Worm (Caenorhabditis elegans) whole organism, L1 larva: ENCODE data around the gene sre-37.

ENCODE experiments used
- fkh-10 ChIP-seq: sonication (generic microtip); optimal IDR thresholded peaks from 2 replicates; lab custom pipeline; 2017; ENCODE audit warnings: missing biosample characterization, missing genetic modification reagents, missing genetic modification characterization
- fos-1 ChIP-seq: fragments of 150-350 bp; optimal IDR thresholded peaks from 2 replicates; lab custom pipeline; 2014; ENCODE audit warnings: missing biosample characterization, missing genetic modification characterization
- lin-15B ChIP-seq: fragments of 150-350 bp; sonication (generic microtip); optimal IDR thresholded peaks from 3 replicates; lab custom pipeline; 2014; ENCODE audit warnings: missing biosample characterization, missing genetic modification characterization
- nhr-11 ChIP-seq: fragments of 150-350 bp; optimal IDR thresholded peaks from 2 replicates; lab custom pipeline; 2014; ENCODE audit warnings: missing biosample characterization, missing genetic modification characterization
- nhr-237 ChIP-seq: fragments of 150-350 bp; optimal IDR thresholded peaks from 2 replicates; lab custom pipeline; 2014; ENCODE audit warnings: missing biosample characterization, missing genetic modification characterization
- nhr-77 ChIP-seq: fragments of 150-350 bp; optimal IDR thresholded peaks from 2 replicates; lab custom pipeline; 2014; ENCODE audit warnings: missing biosample characterization, missing genetic modification characterization
- pqm-1 ChIP-seq: sonication (generic microtip); optimal IDR thresholded peaks from 3 replicates; lab custom pipeline; 2017; ENCODE audit warnings: missing biosample characterization, missing genetic modification characterization
- skn-1 ChIP-seq: fragments of 150-350 bp; optimal IDR thresholded peaks from 2 replicates; lab custom pipeline; 2014; ENCODE audit warnings: missing biosample characterization, missing genetic modification characterization

DNA sequence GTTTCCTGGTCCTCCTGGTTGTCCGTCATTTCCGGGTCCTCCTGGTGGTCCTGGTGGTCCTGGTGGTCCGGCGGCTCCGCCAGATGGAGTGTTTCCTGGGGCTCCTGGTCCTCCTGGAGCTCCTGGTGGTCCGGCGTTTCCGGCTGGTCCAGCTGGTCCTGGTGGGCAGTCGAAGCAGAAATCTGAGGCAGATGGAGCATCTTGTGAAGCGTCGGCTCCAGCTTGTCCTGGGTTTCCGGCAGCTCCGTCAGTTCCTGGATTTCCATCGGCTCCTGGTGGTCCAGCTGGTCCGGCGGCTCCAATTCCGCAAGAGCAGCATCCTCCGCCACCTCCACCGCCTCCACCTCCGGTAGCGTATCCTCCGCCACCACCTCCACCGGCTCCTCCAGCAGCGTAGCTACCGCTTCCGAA, 28.4 kb downstream of the sre-37 start:
- TF ChIP-seq lin-15B (tag; lab: Kevin White, UChicago): no peak
- TF ChIP-seq nhr-77 (tag; lab: Kevin White, UChicago): no peak
- TF ChIP-seq nhr-11 (tag; lab: Kevin White, UChicago): no peak
- no peak for TF ChIP-seq fos-1 (tag; lab: Kevin White, UChicago)
- no peak for TF ChIP-seq pqm-1 (tag; lab: Kevin White, UChicago)
- TF ChIP-seq nhr-237 (tag; lab: Kevin White, UChicago): no peak
- TF ChIP-seq fkh-10 (GFP tag; lab: Kevin White, UChicago): no peak
- TF ChIP-seq skn-1 (tag; lab: Kevin White, UChicago): no peak
